Worm (Caenorhabditis elegans): ENCODE measurements around the gene srd-18.
A peak's percentile ranks its signal among the peaks of the same experiment; 100 is the strongest.

srd-18 gene

DNA sequence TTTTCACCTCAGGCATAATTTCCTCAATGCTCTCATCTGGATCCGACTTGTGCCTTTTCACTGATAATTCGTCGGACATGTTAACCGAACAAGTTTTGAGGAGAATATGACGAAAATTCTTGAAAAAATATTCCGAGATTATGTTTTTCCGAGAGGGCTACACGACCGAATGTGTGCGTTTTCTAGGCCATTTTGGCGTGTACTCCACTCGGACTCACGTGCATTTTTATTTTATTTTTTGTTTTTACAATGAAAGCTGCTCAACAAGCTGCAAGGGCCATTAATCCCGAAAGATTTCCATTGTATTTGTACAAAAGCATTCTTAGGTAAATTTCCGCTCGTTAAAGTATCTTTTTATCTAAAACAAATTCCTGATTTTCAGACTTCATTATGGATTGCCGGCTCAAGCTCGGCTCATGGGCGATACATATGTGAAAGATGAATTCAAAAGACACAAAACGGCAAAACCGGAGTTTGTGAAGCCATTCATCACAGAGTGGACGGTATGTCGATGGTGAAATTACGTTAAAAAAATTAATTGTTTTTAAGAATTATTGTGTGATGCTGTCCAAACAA is 41.6 kb upstream of the srd-18 start, which contains the start of the genes F25H9.6 and F25H9.7 (continued):
- peak; percentile 63; the same call in 1 of the 2 replicates for TF ChIP-seq ceh-44 (GFP tag; IDR thresholded peaks at IDR 0.05)
- TF ChIP-seq cey-2 (tag; optimal IDR thresholded peaks at IDR 0.05; ENCODE audit: borderline replicate concordance, insufficient read depth) = no peak
- TF ChIP-seq lsy-2 (tag; optimal IDR thresholded peaks at IDR 0.05) = peak in 1 of 2 experiments; percentile 90
- peak; percentile 44 for TF ChIP-seq F10B5.3 (tag; optimal IDR thresholded peaks at IDR 0.05)
- no peak for TF ChIP-seq daf-12 (tag; optimal IDR thresholded peaks at IDR 0.05)
- TF ChIP-seq zip-11 (GFP tag; IDR thresholded peaks at IDR 0.05) = no peak
- TF ChIP-seq lin-15B (tag; optimal IDR thresholded peaks at IDR 0.05) = no peak
- TF ChIP-seq madf-9 (GFP tag; conservative IDR thresholded peaks at IDR 0.05) = peak; percentile 93
- no peak for TF ChIP-seq php-3 (GFP tag; IDR thresholded peaks at IDR 0.05)
- no peak for TF ChIP-seq ces-1 (GFP tag; optimal IDR thresholded peaks at IDR 0.05)
- no peak for TF ChIP-seq zag-1 (tag; optimal IDR thresholded peaks at IDR 0.05)
- TF ChIP-seq spr-1 (tag; optimal IDR thresholded peaks at IDR 0.05) = peak; percentile 59
- no peak for TF ChIP-seq zfp-2 (tag; optimal IDR thresholded peaks at IDR 0.05)
- TF ChIP-seq saeg-2 (GFP tag; IDR thresholded peaks at IDR 0.05) = no peak
- TF ChIP-seq mxl-2 (GFP tag; conservative IDR thresholded peaks at IDR 0.05) = peak; percentile 79
- TF ChIP-seq attf-4 (tag; optimal IDR thresholded peaks at IDR 0.05) = no peak
- 0 out of 2 replicates have a peak, but pooled peaks have one; percentile 33 for TF ChIP-seq daf-19 (GFP tag; conservative IDR thresholded peaks at IDR 0.05)
- TF ChIP-seq ctbp-1 (GFP tag; IDR thresholded peaks at IDR 0.05) = no peak
- TF ChIP-seq mep-1 (tag; optimal IDR thresholded peaks at IDR 0.05) = peak; percentile 65
- TF ChIP-seq ztf-11 (tag; optimal IDR thresholded peaks at IDR 0.05) = no peak
- peak; percentile 45 for TF ChIP-seq gei-8 (GFP tag; optimal IDR thresholded peaks at IDR 0.05)
- no peak for TF ChIP-seq ceh-82 (tag; optimal IDR thresholded peaks at IDR 0.05)
- TF ChIP-seq dmd-8 (GFP tag; IDR thresholded peaks at IDR 0.05) = 0 out of 2 replicates have a peak, but pooled peaks have one; percentile 12
- TF ChIP-seq mes-2 (tag; optimal IDR thresholded peaks at IDR 0.05; ENCODE audit: poor library complexity, severe bottlenecking) = peak; percentile 100
- TF ChIP-seq nhr-237 (tag; optimal IDR thresholded peaks at IDR 0.05) = no peak
- peak; percentile 66 for TF ChIP-seq hlh-11 (tag; optimal IDR thresholded peaks at IDR 0.05)
- peak; percentile 99 for TF ChIP-seq ZK337.2 (GFP tag; IDR thresholded peaks at IDR 0.05)
- TF ChIP-seq lim-7 (GFP tag; IDR thresholded peaks at IDR 0.05) = no peak
- TF ChIP-seq ceh-20 (GFP tag; IDR thresholded peaks at IDR 0.05) = peak; percentile 83
- TF ChIP-seq dpl-1 (GFP tag; optimal IDR thresholded peaks at IDR 0.05) = peak; percentile 77
- peak; percentile 54 for TF ChIP-seq nhr-11 (tag; optimal IDR thresholded peaks at IDR 0.05)
- TF ChIP-seq spr-3 (GFP tag; optimal IDR thresholded peaks at IDR 0.05) = peak; percentile 53
- TF ChIP-seq aha-1 (tag) = peak; percentile 91
- TF ChIP-seq ztf-7 (tag; optimal IDR thresholded peaks at IDR 0.05) = peak; percentile 65
- peak; percentile 79 for TF ChIP-seq lin-38 (GFP tag; IDR thresholded peaks at IDR 0.05)
- TF ChIP-seq nhr-28 (tag; optimal IDR thresholded peaks at IDR 0.05) = peak; percentile 13
- TF ChIP-seq nhr-111 (GFP tag; optimal IDR thresholded peaks at IDR 0.05) = peak; percentile 45
- TF ChIP-seq Y5F2A.4 (GFP tag; optimal IDR thresholded peaks at IDR 0.05) = no peak
- no peak for TF ChIP-seq lin-1 (GFP tag; IDR thresholded peaks at IDR 0.05)
- TF ChIP-seq pha-4 (GFP tag; IDR thresholded peaks at IDR 0.05) = peak; percentile 36; the same call in 1 of the 2 replicates
- no peak for TF ChIP-seq pha-4 (tag; optimal IDR thresholded peaks at IDR 0.05)
- peak; percentile 93 for TF ChIP-seq sdz-12 (GFP tag; optimal IDR thresholded peaks at IDR 0.05)
- TF ChIP-seq daf-16 (GFP tag; optimal IDR thresholded peaks at IDR 0.05) = peak; percentile 43 to 86
- TF ChIP-seq daf-16 (tag; optimal IDR thresholded peaks at IDR 0.05) = peak; percentile 29
- peak; percentile 98 for TF ChIP-seq dmd-9 (GFP tag; IDR thresholded peaks at IDR 0.05)
- TF ChIP-seq tag-97 (GFP tag; IDR thresholded peaks at IDR 0.05) = peak; percentile 90; the same call in 1 of the 2 replicates
- TF ChIP-seq ceh-32 (tag; optimal IDR thresholded peaks at IDR 0.05; ENCODE audit: poor library complexity) = no peak
- TF ChIP-seq nhr-25 (tag; optimal IDR thresholded peaks at IDR 0.05; ENCODE audit: borderline replicate concordance, insufficient read depth) = no peak
- TF ChIP-seq mdl-1 (tag; optimal IDR thresholded peaks at IDR 0.05) = peak; percentile 72 to 91
- no peak; the same call in 1 of the 2 replicates for TF ChIP-seq snpc-1.2 (GFP tag; IDR thresholded peaks at IDR 0.05)

Measured in whole organism, L4 larva.